Fruit fly (Drosophila melanogaster): ENCODE data around the gene by.
A peak's percentile ranks its signal among the peaks of the same experiment; 100 is the strongest.

The by gene

dm6 chr3R:9577382-9578137 is 44.7 kb upstream of the by start, which contains the start of the genes Kap-alpha3 and Son (continued):
- TF ChIP-seq nerfin-1 (tag; optimal IDR thresholded peaks at IDR 0.05) (peak; percentile 90), CG4854 (GFP tag; optimal IDR thresholded peaks at IDR 0.05) (peak; percentile 94), danr (GFP tag; IDR thresholded peaks at IDR 0.05) (peak; percentile 72), chif (GFP tag; optimal IDR thresholded peaks at IDR 0.05) (peak; percentile 91 to 95), vnd (GFP tag; IDR thresholded peaks at IDR 0.05; ENCODE audit: partially characterized antibody) (peak; percentile 76), dati (GFP tag; IDR thresholded peaks at IDR 0.05) (peak; percentile 74), caup (GFP tag; optimal IDR thresholded peaks at IDR 0.05; ENCODE audit: severe bottlenecking) (peak; percentile 96), CG7839 (tag; optimal IDR thresholded peaks at IDR 0.05) (peak; percentile 89), hb (GFP tag; IDR thresholded peaks at IDR 0.05; ENCODE audit: partially characterized antibody) (peak; percentile 67; the same call in 2 of the 3 replicates), CG31388 (GFP tag; optimal IDR thresholded peaks at IDR 0.05) (peak; percentile 75), CG10979 (tag; optimal IDR thresholded peaks at IDR 0.05) (peak; percentile 79), CG6254 (GFP tag; optimal IDR thresholded peaks at IDR 0.05) (peak; percentile 73), pfk (GFP tag; optimal IDR thresholded peaks at IDR 0.05) (peak; percentile 84), repo (GFP tag; optimal IDR thresholded peaks at IDR 0.05) (peak; percentile 87), CG8924 (tag; optimal IDR thresholded peaks at IDR 0.05) (peak; percentile 89), CG8944 (GFP tag; optimal IDR thresholded peaks at IDR 0.05) (peak; percentile 93), CG6791 (GFP tag; IDR thresholded peaks at IDR 0.05; ENCODE audit: partially characterized antibody) (peak; percentile 75), CG2199 (GFP tag; IDR thresholded peaks at IDR 0.05) (peak; percentile 79; the same call in 2 of the 3 replicates), H2.0 (GFP tag; IDR thresholded peaks at IDR 0.05) (peak; percentile 84), CG17385 (GFP tag; optimal IDR thresholded peaks at IDR 0.05) (peak; percentile 93), lov (optimal IDR thresholded peaks at IDR 0.05) (no peak), lov (GFP tag; IDR thresholded peaks at IDR 0.05) (peak; percentile 92), CG1233 (GFP tag; optimal IDR thresholded peaks at IDR 0.05) (peak; percentile 96), CG10543 (GFP tag; optimal IDR thresholded peaks at IDR 0.05) (peak; percentile 98), Eip74EF (GFP tag; optimal IDR thresholded peaks at IDR 0.05) (peak in 1 of 2 experiments; percentile 76), ftz-f1 (GFP tag; optimal IDR thresholded peaks at IDR 0.05) (peak; percentile 82), pb (GFP tag; optimal IDR thresholded peaks at IDR 0.05) (peak; percentile 92), CG9817 (tag; optimal IDR thresholded peaks at IDR 0.05) (peak; percentile 94), usp (GFP tag; optimal IDR thresholded peaks at IDR 0.05) (no peak), Dad (GFP tag; optimal IDR thresholded peaks at IDR 0.05) (peak; percentile 95), Blimp-1 (GFP tag; optimal IDR thresholded peaks at IDR 0.05) (peak; percentile 70), Dp (GFP tag; optimal IDR thresholded peaks at IDR 0.05) (peak; percentile 41), hbn (GFP tag; IDR thresholded peaks at IDR 0.05; ENCODE audit: partially characterized antibody) (peak; percentile 85), CG9932 (GFP tag; IDR thresholded peaks at IDR 0.05) (peak; percentile 93), ken (GFP tag; IDR thresholded peaks at IDR 0.05) (peak; percentile 91), CG4820 (GFP tag; optimal IDR thresholded peaks at IDR 0.05) (peak; percentile 88), CG13424 (tag; optimal IDR thresholded peaks at IDR 0.05) (peak; percentile 89), CG1647 (GFP tag; optimal IDR thresholded peaks at IDR 0.05) (peak; percentile 91), CG32767 (GFP tag; IDR thresholded peaks at IDR 0.05) (peak; percentile 77), br (optimal IDR thresholded peaks at IDR 0.05) (no peak), CG18599 (GFP tag; optimal IDR thresholded peaks at IDR 0.05) (peak; percentile 94), TFAM (GFP tag; optimal IDR thresholded peaks at IDR 0.05) (peak; percentile 63), org-1 (GFP tag; optimal IDR thresholded peaks at IDR 0.05) (peak; percentile 78), sens-2 (GFP tag; IDR thresholded peaks at IDR 0.05) (peak; percentile 94), CG12942 (GFP tag; optimal IDR thresholded peaks at IDR 0.05) (peak; percentile 91), fd96Cb (tag; optimal IDR thresholded peaks at IDR 0.05) (peak; percentile 74), fd3F (GFP tag; optimal IDR thresholded peaks at IDR 0.05) (peak; percentile 86), vvl (GFP tag; IDR thresholded peaks at IDR 0.05) (peak; percentile 91)
